Fruit fly (Drosophila melanogaster) whole organism, embryonic: ENCODE measurements around the gene CG7016.

ENCODE experiments used
- Abd-B ChIP-seq: fragments of 200-800 bp; sonication (Bioruptor generic); optimal IDR thresholded peaks from 2 replicates; lab custom pipeline; 2018; ENCODE audit warnings: missing biosample characterization, mild to moderate bottlenecking, missing genetic modification characterization, moderate library complexity
- Bteb2 ChIP-seq: fragments of 200-800 bp; sonication (Bioruptor generic); optimal IDR thresholded peaks from 2 replicates; lab custom pipeline; 2016; ENCODE audit warnings: missing biosample characterization, missing genetic modification characterization
- CG11085 ChIP-seq: fragments of 200-800 bp; sonication (Bioruptor generic); IDR thresholded peaks from 2 replicates; pipeline ENCODE4 v1.3.6; 2022; ENCODE audit warnings: missing biosample characterization, missing genetic modification characterization
- CG11093 ChIP-seq: fragments of 200-800 bp; sonication (Bioruptor generic); IDR thresholded peaks from 3 replicates; pipeline ENCODE4 v1.3.6; 2022; ENCODE audit warnings: missing biosample characterization, missing genetic modification characterization
- CG11247 ChIP-seq: fragments of 200-800 bp; sonication (Bioruptor generic); IDR thresholded peaks from 2 replicates; pipeline ENCODE4 v1.3.6; 2022; ENCODE audit warnings: missing biosample characterization, missing genetic modification characterization
- CG12219 ChIP-seq: fragments of 200-800 bp; sonication (Bioruptor generic); optimal IDR thresholded peaks from 3 replicates; lab custom pipeline; 2018; ENCODE audit warnings: missing biosample characterization, mild to moderate bottlenecking, missing genetic modification characterization
- CG12236 ChIP-seq: fragments of 200-800 bp; sonication (Bioruptor generic); optimal IDR thresholded peaks from 2 replicates; lab custom pipeline; 2016; ENCODE audit warnings: missing biosample characterization, missing genetic modification characterization
- CG1233 ChIP-seq: fragments of 200-800 bp; sonication (Bioruptor generic); optimal IDR thresholded peaks from 4 replicates; lab custom pipeline; 2018; ENCODE audit warnings: missing biosample characterization, mild to moderate bottlenecking, missing genetic modification characterization
- CG15011 ChIP-seq: fragments of 200-800 bp; sonication (Bioruptor generic); optimal IDR thresholded peaks from 3 replicates; lab custom pipeline; 2018; ENCODE audit warnings: missing biosample characterization, mild to moderate bottlenecking, missing genetic modification characterization
- CG16863 ChIP-seq: fragments of 200-800 bp; sonication (Bioruptor generic); optimal IDR thresholded peaks from 3 replicates; lab custom pipeline; 2016; ENCODE audit warnings: missing biosample characterization, missing genetic modification characterization
- CG18476 ChIP-seq: fragments of 200-800 bp; sonication (Bioruptor generic); optimal IDR thresholded peaks from 2 replicates; lab custom pipeline; 2016; ENCODE audit warnings: missing biosample characterization, mild to moderate bottlenecking, missing genetic modification characterization
- CG2712 ChIP-seq: fragments of 200-800 bp; optimal IDR thresholded peaks from 3 replicates; lab custom pipeline; 2019; ENCODE audit warnings: missing biosample characterization, mild to moderate bottlenecking, missing genetic modification characterization, moderate library complexity
- CG4707 ChIP-seq: fragments of 200-800 bp; sonication (Bioruptor generic); optimal IDR thresholded peaks from 2 replicates; lab custom pipeline; 2018; ENCODE audit warnings: missing biosample characterization, mild to moderate bottlenecking, missing genetic modification characterization, moderate library complexity
- CG4854 ChIP-seq: fragments of 200-800 bp; sonication (Bioruptor generic); optimal IDR thresholded peaks from 2 replicates; lab custom pipeline; 2016; ENCODE audit warnings: missing biosample characterization, missing genetic modification characterization, inconsistent platforms
- CG6689 ChIP-seq: fragments of 200-800 bp; sonication (Bioruptor generic); IDR thresholded peaks from 2 replicates; pipeline ENCODE4 v1.3.6; 2022; ENCODE audit warnings: missing biosample characterization, missing genetic modification characterization
- CG8765 ChIP-seq: fragments of 200-800 bp; sonication (Bioruptor generic); IDR thresholded peaks from 2 replicates; pipeline ENCODE4 v1.3.6; 2022; ENCODE audit warnings: missing biosample characterization, missing genetic modification characterization
- CG8944 ChIP-seq: fragments of 200-800 bp; sonication (Bioruptor generic); optimal IDR thresholded peaks from 3 replicates; lab custom pipeline; 2016; ENCODE audit warnings: missing biosample characterization, missing genetic modification characterization
- Dip2 ChIP-seq: fragments of 200-800 bp; sonication (Bioruptor generic); IDR thresholded peaks from 2 replicates; pipeline ENCODE4 v1.3.6; 2022; ENCODE audit warnings: missing biosample characterization, missing genetic modification characterization
- Ets97D ChIP-seq: fragments of 200-800 bp; sonication (Bioruptor generic); optimal IDR thresholded peaks from 3 replicates; lab custom pipeline; 2016; ENCODE audit warnings: missing biosample characterization, missing genetic modification characterization
- Hmx ChIP-seq: fragments of 200-800 bp; sonication (Bioruptor generic); optimal IDR thresholded peaks from 2 replicates; lab custom pipeline; 2016; ENCODE audit warnings: missing biosample characterization, missing genetic modification characterization
- Hr51 ChIP-seq, 2 experiments: fragments of 200-800 bp; sonication (Bioruptor generic); optimal IDR thresholded peaks; 2 replicates in 1 of 2; 3 replicates in 1 of 2; lab custom pipeline; 2016 to 2018; ENCODE audit warnings: missing biosample characterization in 2 of 2, missing genetic modification characterization in 2 of 2, mild to moderate bottlenecking in 1 of 2, moderate library complexity in 1 of 2
- Hsf ChIP-seq: fragments of 200-800 bp; sonication (Bioruptor generic); optimal IDR thresholded peaks from 3 replicates; lab custom pipeline; 2016; ENCODE audit warnings: missing biosample characterization, missing genetic modification characterization
- Lpt ChIP-seq: fragments of >200 bp; optimal IDR thresholded peaks from 2 replicates; lab custom pipeline; 2018; ENCODE audit warnings: missing biosample characterization, missing genetic modification characterization
- NfI ChIP-seq: fragments of 200-800 bp; sonication (Bioruptor generic); optimal IDR thresholded peaks from 3 replicates; lab custom pipeline; 2018; ENCODE audit warnings: missing biosample characterization, mild to moderate bottlenecking, missing genetic modification characterization, moderate library complexity
- Poxn ChIP-seq: fragments of 200-800 bp; sonication (Bioruptor generic); IDR thresholded peaks from 2 replicates; pipeline ENCODE4 v1.3.6; 2022; ENCODE audit warnings: missing biosample characterization, missing genetic modification characterization
- Ravus ChIP-seq: fragments of 200-800 bp; sonication (Bioruptor generic); IDR thresholded peaks from 2 replicates; pipeline ENCODE4 v1.3.6; 2022; ENCODE audit warnings: missing biosample characterization, missing genetic modification characterization
- Rx ChIP-seq: fragments of 200-800 bp; sonication (Bioruptor generic); IDR thresholded peaks from 2 replicates; pipeline ENCODE4 v1.3.6; 2022; ENCODE audit warnings: missing biosample characterization, missing genetic modification characterization
- Spps ChIP-seq: fragments of 200-800 bp; sonication (Bioruptor generic); optimal IDR thresholded peaks from 2 replicates; lab custom pipeline; 2018; ENCODE audit warnings: missing biosample characterization, mild to moderate bottlenecking, missing genetic modification characterization
- Sry-β ChIP-seq: fragments of 200-800 bp; sonication (Bioruptor generic); optimal IDR thresholded peaks from 2 replicates; lab custom pipeline; 2018; ENCODE audit warnings: missing biosample characterization, mild to moderate bottlenecking, missing genetic modification characterization, moderate library complexity
- Taf1 ChIP-seq: fragments of 200-800 bp; sonication (Bioruptor generic); IDR thresholded peaks from 2 replicates; pipeline ENCODE4 v1.3.6; 2022; ENCODE audit warnings: missing biosample characterization, missing genetic modification characterization
- Usf ChIP-seq: fragments of 200-800 bp; sonication (Bioruptor generic); optimal IDR thresholded peaks from 2 replicates; lab custom pipeline; 2017; ENCODE audit warnings: missing genotype, missing biosample characterization, missing genetic modification characterization
- abd-A ChIP-seq: fragments of 200-800 bp; sonication (Bioruptor generic); optimal IDR thresholded peaks from 3 replicates; lab custom pipeline; 2019; ENCODE audit warnings: missing biosample characterization, mild to moderate bottlenecking, missing genetic modification characterization, moderate library complexity
- amos ChIP-seq: fragments of 200-800 bp; sonication (Bioruptor generic); IDR thresholded peaks from 2 replicates; pipeline ENCODE4 v1.3.6; 2022; ENCODE audit warnings: missing biosample characterization, missing genetic modification characterization; ENCODE audit not compliant: partially characterized antibody
- ap ChIP-seq: fragments of 200-800 bp; sonication (Bioruptor generic); IDR thresholded peaks from 2 replicates; pipeline ENCODE4 v1.3.6; 2022; ENCODE audit warnings: missing biosample characterization, missing genetic modification characterization
- bowl ChIP-seq: fragments of 200-800 bp; sonication (Bioruptor generic); IDR thresholded peaks from 2 replicates; pipeline ENCODE4 v1.3.6; 2022; ENCODE audit warnings: missing biosample characterization, missing genetic modification characterization
- cato ChIP-seq: fragments of 200-800 bp; sonication (Bioruptor generic); optimal IDR thresholded peaks from 2 replicates; lab custom pipeline; 2016; ENCODE audit warnings: missing biosample characterization, missing genetic modification characterization, borderline replicate concordance
- crp ChIP-seq, 2 experiments: fragments of 200-800 bp; sonication (Bioruptor generic); optimal IDR thresholded peaks; 2 replicates in 1 of 2; 3 replicates in 1 of 2; lab custom pipeline; 2017; ENCODE audit warnings: missing biosample characterization in 2 of 2, missing genetic modification characterization in 2 of 2, mild to moderate bottlenecking in 1 of 2, moderate library complexity in 1 of 2
- eyg ChIP-seq: fragments of 200-800 bp; sonication (Bioruptor generic); optimal IDR thresholded peaks from 3 replicates; lab custom pipeline; 2016; ENCODE audit warnings: missing biosample characterization, missing genetic modification characterization
- hkb ChIP-seq, 2 experiments: fragments of 200-800 bp in 1 of 2; fragments of >200 bp in 1 of 2; sonication (Bioruptor generic) in 1 of 2; IDR thresholded peaks in 1 of 2; optimal IDR thresholded peaks in 1 of 2; 2 replicates each; pipeline versions ENCODE4 v1.3.6 to Lab custom; 2017 to 2022; ENCODE audit warnings: missing biosample characterization in 1 of 2, missing genetic modification characterization in 1 of 2
- insv ChIP-seq, 2 experiments: fragments of 200-800 bp; sonication (Bioruptor generic); optimal IDR thresholded peaks; 3 replicates each; lab custom pipeline; 2016 to 2018; ENCODE audit warnings: missing biosample characterization in 2 of 2, missing genetic modification characterization in 2 of 2
- inv ChIP-seq: fragments of 200-800 bp; sonication (Bioruptor generic); IDR thresholded peaks from 2 replicates; pipeline ENCODE4 v1.3.6; 2022; ENCODE audit warnings: missing biosample characterization, missing genetic modification characterization; ENCODE audit not compliant: partially characterized antibody
- luna ChIP-seq: fragments of 200-800 bp; sonication (Bioruptor generic); optimal IDR thresholded peaks from 2 replicates; lab custom pipeline; 2016; ENCODE audit warnings: missing biosample characterization, missing genetic modification characterization
- mam ChIP-seq: fragments of 200-800 bp; sonication (Bioruptor generic); optimal IDR thresholded peaks from 3 replicates; lab custom pipeline; 2016; ENCODE audit warnings: missing biosample characterization, missing genetic modification characterization
- peb ChIP-seq: fragments of 200-800 bp; sonication (Bioruptor generic); IDR thresholded peaks from 2 replicates; pipeline ENCODE4 v1.3.6; 2022; ENCODE audit warnings: missing biosample characterization, missing genetic modification characterization
- ro ChIP-seq: fragments of 200-800 bp; sonication (Bioruptor generic); IDR thresholded peaks from 2 replicates; pipeline ENCODE4 v1.3.6; 2022; ENCODE audit warnings: missing biosample characterization, missing genetic modification characterization
- tap ChIP-seq: fragments of 200-800 bp; optimal IDR thresholded peaks from 3 replicates; lab custom pipeline; 2019; ENCODE audit warnings: missing biosample characterization, mild to moderate bottlenecking, missing genetic modification characterization, moderate library complexity
- tna ChIP-seq: fragments of 200-800 bp; sonication (Bioruptor generic); IDR thresholded peaks from 2 replicates; pipeline ENCODE4 v1.3.6; 2022; ENCODE audit warnings: missing biosample characterization, missing genetic modification characterization; ENCODE audit not compliant: partially characterized antibody
- usp ChIP-seq: fragments of >200 bp; optimal IDR thresholded peaks from 2 replicates; lab custom pipeline; 2017; ENCODE audit warnings: missing biosample characterization, missing genetic modification characterization
- vnd ChIP-seq: fragments of 200-800 bp; sonication (Bioruptor generic); IDR thresholded peaks from 3 replicates; pipeline ENCODE4 v1.3.6; 2022; ENCODE audit warnings: missing biosample characterization, missing genetic modification characterization; ENCODE audit not compliant: partially characterized antibody

Gene CG7016

DNA sequence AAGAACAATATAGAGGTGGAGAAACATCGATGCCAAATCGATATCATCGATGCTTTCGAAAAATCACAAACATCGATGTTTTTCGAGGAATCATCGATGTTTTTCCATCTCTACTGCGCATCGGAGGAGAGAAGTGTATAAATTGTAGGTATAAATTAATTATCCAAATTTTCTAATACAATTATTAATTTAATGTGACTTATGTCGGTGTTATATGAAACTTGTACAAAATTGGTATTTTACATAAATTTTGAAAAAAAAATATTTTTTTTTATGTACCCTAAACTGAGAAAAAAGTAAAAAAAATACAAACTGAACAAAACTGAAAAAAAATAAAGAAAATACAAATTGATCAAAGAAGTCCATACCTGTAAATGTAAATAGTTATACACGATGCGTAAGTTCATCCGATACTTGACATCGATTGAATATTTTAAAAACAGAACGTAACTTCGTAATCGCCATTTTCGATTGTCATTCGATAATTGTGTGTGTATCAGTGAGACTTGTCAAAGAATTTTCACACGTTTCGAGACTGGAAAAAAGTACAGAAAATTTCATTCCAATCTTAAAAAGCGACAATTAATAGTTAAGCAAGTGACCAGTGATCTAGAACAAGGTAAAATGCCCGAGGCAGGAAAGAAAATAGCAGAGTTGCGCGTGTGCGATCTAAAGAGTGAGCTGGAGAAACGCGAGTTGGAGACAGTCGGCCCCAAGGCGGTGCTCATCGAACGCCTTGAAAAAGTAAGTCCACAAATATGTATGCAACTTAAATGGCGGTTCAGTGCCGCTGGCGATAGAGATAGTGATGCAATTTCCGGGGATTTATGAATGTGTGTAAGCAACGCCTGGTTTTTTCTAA, 45.5 kb upstream of the CG7016 start, which contains the start of the genes CG5808 and Saf-B (continued):
- TF ChIP-seq crp (GFP tag; optimal IDR thresholded peaks at IDR 0.05; lab: Kevin White, UChicago) (peak in 1 of 2 experiments; percentile 37), Hsf (GFP tag; lab: Kevin White, UChicago) (peak; percentile 38), Rx (no peak), CG15011 (GFP tag; lab: Kevin White, UChicago) (no peak), NfI (no peak), CG16863 (GFP tag; lab: Kevin White, UChicago) (no peak), CG6689 (peak; percentile 70), Usf (GFP tag; lab: Kevin White, UChicago) (no peak), CG1233 (GFP tag; lab: Kevin White, UChicago) (no peak), Hmx (no peak), inv (GFP tag; lab: Robert Waterston, UW) (peak; percentile 75), CG11085 (GFP tag; lab: Robert Waterston, UW) (no peak), cato (GFP tag; lab: Kevin White, UChicago) (no peak), CG12236 (GFP tag; lab: Kevin White, UChicago) (no peak), amos (GFP tag; lab: Robert Waterston, UW) (peak; percentile 76), Dip2 (GFP tag; lab: Robert Waterston, UW) (no peak), Taf1 (GFP tag; lab: Robert Waterston, UW) (no peak), Bteb2 (no peak), Poxn (GFP tag; lab: Robert Waterston, UW) (no peak), Abd-B (no peak), usp (GFP tag; lab: Kevin White, UChicago) (no peak), CG11247 (GFP tag; lab: Robert Waterston, UW) (no peak), vnd (GFP tag; lab: Robert Waterston, UW) (peak; percentile 88), CG18476 (GFP tag; lab: Kevin White, UChicago) (peak; percentile 59), Lpt (GFP tag; lab: Kevin White, UChicago) (no peak), Sry-β (peak; percentile 10), luna (GFP tag; lab: Kevin White, UChicago) (no peak), peb (GFP tag; lab: Robert Waterston, UW) (no peak), tap (tag; lab: Kevin White, UChicago) (no peak), CG8765 (no peak), CG2712 (tag; lab: Kevin White, UChicago) (peak; percentile 61), CG4854 (GFP tag; lab: Kevin White, UChicago) (no peak), CG11093 (GFP tag; lab: Robert Waterston, UW) (no peak), tna (GFP tag; lab: Robert Waterston, UW) (peak; percentile 83), bowl (GFP tag; lab: Robert Waterston, UW) (no peak; the same call in 1 of the 2 replicates), CG8944 (GFP tag; lab: Kevin White, UChicago) (no peak), hkb (optimal IDR thresholded peaks at IDR 0.05; lab: Kevin White, UChicago) (no peak), hkb (GFP tag; IDR thresholded peaks at IDR 0.05; lab: Robert Waterston, UW) (no peak), Spps (tag; lab: Kevin White, UChicago) (peak; percentile 8), CG12219 (GFP tag; lab: Kevin White, UChicago) (no peak), Ravus (no peak), ro (GFP tag; lab: Robert Waterston, UW) (no peak), CG4707 (no peak), abd-A (tag; lab: Kevin White, UChicago) (no peak), Ets97D (GFP tag; lab: Kevin White, UChicago) (peak; percentile 26), Hr51 (GFP tag; optimal IDR thresholded peaks at IDR 0.05; lab: Kevin White, UChicago) (no peak), eyg (GFP tag; lab: Kevin White, UChicago) (no peak), mam (GFP tag; lab: Kevin White, UChicago) (no peak), ap (GFP tag; lab: Robert Waterston, UW) (peak; percentile 26; the same call in 1 of the 2 replicates), insv (GFP tag; optimal IDR thresholded peaks at IDR 0.05; lab: Kevin White, UChicago) (no peak)
